Fruit fly (Drosophila melanogaster) whole organism, embryonic: ENCODE data around the gene CG44013.

Source experiments
- Adf1 ChIP-seq: fragments of 200-800 bp; sonication (Bioruptor generic); IDR thresholded peaks from 2 replicates; pipeline ENCODE4 v1.3.6; 2022; ENCODE audit warnings: missing biosample characterization, missing genetic modification characterization
- Atf-2 ChIP-seq: fragments of 200-800 bp; sonication (Bioruptor generic); optimal IDR thresholded peaks from 2 replicates; lab custom pipeline; 2016; ENCODE audit warnings: missing biosample characterization, missing genetic modification characterization
- Atf6 ChIP-seq: fragments of 200-800 bp; sonication (Bioruptor generic); IDR thresholded peaks from 2 replicates; pipeline ENCODE4 v1.3.6; 2022; ENCODE audit warnings: missing biosample characterization, missing genetic modification characterization
- CG10274 ChIP-seq: fragments of 200-800 bp; sonication (Bioruptor generic); optimal IDR thresholded peaks from 3 replicates; lab custom pipeline; 2017; ENCODE audit warnings: missing biosample characterization, mild to moderate bottlenecking, missing genetic modification characterization
- CG11504 ChIP-seq: fragments of 200-800 bp; sonication (Bioruptor generic); optimal IDR thresholded peaks from 3 replicates; lab custom pipeline; 2019; ENCODE audit warnings: missing biosample characterization, mild to moderate bottlenecking, missing genetic modification characterization, moderate library complexity
- CG17568 ChIP-seq: fragments of 200-800 bp; sonication (Bioruptor generic); optimal IDR thresholded peaks from 2 replicates; lab custom pipeline; 2018; ENCODE audit warnings: missing biosample characterization, mild to moderate bottlenecking, missing genetic modification characterization, moderate library complexity
- CG18599 ChIP-seq: fragments of 200-800 bp; sonication (Bioruptor generic); optimal IDR thresholded peaks from 3 replicates; lab custom pipeline; 2017; ENCODE audit warnings: missing biosample characterization, missing genetic modification characterization, mild to moderate bottlenecking, moderate library complexity, missing genetic modification reagents
- CG2678 ChIP-seq: fragments of 200-800 bp; sonication (Bioruptor generic); optimal IDR thresholded peaks from 3 replicates; lab custom pipeline; 2019; ENCODE audit warnings: missing biosample characterization, mild to moderate bottlenecking, missing genetic modification characterization, moderate library complexity
- CG31224 ChIP-seq: fragments of 200-800 bp; sonication (Bioruptor generic); IDR thresholded peaks from 2 replicates; pipeline ENCODE4 v1.3.6; 2022; ENCODE audit warnings: missing biosample characterization, missing genetic modification characterization
- CG32532 ChIP-seq: fragments of 200-800 bp; sonication (Bioruptor generic); IDR thresholded peaks from 2 replicates; pipeline ENCODE4 v1.3.6; 2022; ENCODE audit warnings: missing biosample characterization, missing genetic modification characterization
- CG3726 ChIP-seq: fragments of 200-800 bp; sonication (Bioruptor generic); IDR thresholded peaks from 3 replicates; pipeline ENCODE4, ENCODE4 v1.3.6; 2022; ENCODE audit warnings: missing biosample characterization, missing genetic modification characterization
- CG4282 ChIP-seq: fragments of 200-800 bp; sonication (Bioruptor generic); optimal IDR thresholded peaks from 2 replicates; lab custom pipeline; 2016; ENCODE audit warnings: missing biosample characterization, missing genetic modification characterization
- CG6765 ChIP-seq: fragments of 200-800 bp; sonication (Bioruptor generic); optimal IDR thresholded peaks from 3 replicates; lab custom pipeline; 2017; ENCODE audit warnings: missing biosample characterization, mild to moderate bottlenecking, missing genetic modification characterization
- CG7556 ChIP-seq: fragments of 200-800 bp; sonication (Bioruptor generic); optimal IDR thresholded peaks from 2 replicates; lab custom pipeline; 2017; ENCODE audit warnings: missing biosample characterization, mild to moderate bottlenecking, missing genetic modification characterization
- CG7839 ChIP-seq: fragments of 200-800 bp; sonication (Bioruptor generic); optimal IDR thresholded peaks from 3 replicates; lab custom pipeline; 2018; ENCODE audit warnings: missing biosample characterization, mild to moderate bottlenecking, missing genetic modification characterization, moderate library complexity
- CG9437 ChIP-seq: fragments of 200-800 bp; sonication (Bioruptor generic); optimal IDR thresholded peaks from 2 replicates; lab custom pipeline; 2018; ENCODE audit warnings: missing biosample characterization, mild to moderate bottlenecking, missing genetic modification characterization
- CG9932 ChIP-seq: fragments of 200-800 bp; sonication (Bioruptor generic); IDR thresholded peaks from 2 replicates; pipeline ENCODE4 v1.3.6; 2022; ENCODE audit warnings: missing biosample characterization, missing genetic modification characterization
- CoRest ChIP-seq: fragments of 200-800 bp; sonication (Bioruptor generic); optimal IDR thresholded peaks from 3 replicates; lab custom pipeline; 2018; ENCODE audit warnings: missing biosample characterization, mild to moderate bottlenecking, missing genetic modification characterization, moderate library complexity
- D19B ChIP-seq: fragments of 200-800 bp; sonication (Bioruptor generic); optimal IDR thresholded peaks from 2 replicates; lab custom pipeline; 2017; ENCODE audit warnings: missing biosample characterization, mild to moderate bottlenecking, missing genetic modification characterization
- Dll ChIP-seq: fragments of 200-800 bp; sonication (Bioruptor generic); IDR thresholded peaks from 4 replicates; pipeline ENCODE4 v1.3.6; 2022; ENCODE audit warnings: missing biosample characterization, missing genetic modification characterization; ENCODE audit not compliant: partially characterized antibody
- Drgx ChIP-seq: fragments of 200-800 bp; sonication (Bioruptor generic); IDR thresholded peaks from 2 replicates; pipeline ENCODE4 v1.3.6; 2022; ENCODE audit warnings: missing biosample characterization, missing genetic modification characterization
- E2f2 ChIP-seq: fragments of 200-800 bp; sonication (Bioruptor generic); IDR thresholded peaks from 2 replicates; pipeline ENCODE4 v1.3.6; 2022; ENCODE audit warnings: missing biosample characterization, missing genetic modification characterization
- HLH3B ChIP-seq: fragments of 200-800 bp; sonication (Bioruptor generic); IDR thresholded peaks from 2 replicates; pipeline ENCODE4 v1.3.6; 2022; ENCODE audit warnings: missing biosample characterization, missing genetic modification characterization
- Hmr ChIP-seq: fragments of 200-800 bp; sonication (Bioruptor generic); optimal IDR thresholded peaks from 3 replicates; lab custom pipeline; 2017; ENCODE audit warnings: mild to moderate bottlenecking, missing biosample characterization, missing genetic modification reagents, missing genetic modification characterization
- MESR4 ChIP-seq: fragments of 200-800 bp; sonication (Bioruptor generic); optimal IDR thresholded peaks from 2 replicates; lab custom pipeline; 2018; ENCODE audit warnings: missing biosample characterization, mild to moderate bottlenecking, missing genetic modification characterization, moderate library complexity
- Max ChIP-seq: fragments of 200-800 bp; sonication (Bioruptor generic); optimal IDR thresholded peaks from 2 replicates; lab custom pipeline; 2016; ENCODE audit warnings: missing biosample characterization, mild to moderate bottlenecking, missing genetic modification characterization
- PHDP ChIP-seq: fragments of 200-800 bp; sonication (Bioruptor generic); optimal IDR thresholded peaks from 3 replicates; lab custom pipeline; 2018; ENCODE audit warnings: missing biosample characterization, mild to moderate bottlenecking, missing genetic modification characterization, moderate library complexity
- Pdp1 ChIP-seq, 2 experiments: fragments of 200-800 bp; sonication (Bioruptor generic); optimal IDR thresholded peaks; 3 replicates each; lab custom pipeline; 2016; ENCODE audit warnings: missing biosample characterization in 2 of 2, missing genetic modification characterization in 2 of 2, mild to moderate bottlenecking in 1 of 2, moderate library complexity in 1 of 2
- Taf1 ChIP-seq: fragments of 200-800 bp; sonication (Bioruptor generic); IDR thresholded peaks from 2 replicates; pipeline ENCODE4 v1.3.6; 2022; ENCODE audit warnings: missing biosample characterization, missing genetic modification characterization
- Trl ChIP-seq, 3 experiments: fragments of >200 bp in 2 of 3; fragments of 200-800 bp in 1 of 3; sonication (Bioruptor generic) in 1 of 3; optimal IDR thresholded peaks; 2 replicates in 1 of 3; 3 replicates in 2 of 3; lab custom pipeline; 2016 to 2017; ENCODE audit warnings: missing biosample characterization in 1 of 3, missing genetic modification characterization in 1 of 3
- Usf ChIP-seq: fragments of 200-800 bp; sonication (Bioruptor generic); optimal IDR thresholded peaks from 2 replicates; lab custom pipeline; 2017; ENCODE audit warnings: missing genotype, missing biosample characterization, missing genetic modification characterization
- bcd ChIP-seq: fragments of 200-800 bp; sonication (Bioruptor generic); optimal IDR thresholded peaks from 2 replicates; lab custom pipeline; 2017; ENCODE audit warnings: missing biosample characterization, mild to moderate bottlenecking, missing genetic modification characterization
- dm ChIP-seq: fragments of 200-800 bp; sonication (Bioruptor generic); optimal IDR thresholded peaks from 3 replicates; lab custom pipeline; 2016; ENCODE audit warnings: missing biosample characterization, missing genetic modification characterization
- gsb ChIP-seq: fragments of 200-800 bp; sonication (Bioruptor generic); IDR thresholded peaks from 2 replicates; pipeline ENCODE4 v1.3.6; 2022; ENCODE audit warnings: missing biosample characterization, missing genetic modification characterization
- hbn ChIP-seq: fragments of 200-800 bp; sonication (Bioruptor generic); IDR thresholded peaks from 2 replicates; pipeline ENCODE4 v1.3.6; 2022; ENCODE audit warnings: missing biosample characterization, missing genetic modification characterization; ENCODE audit not compliant: partially characterized antibody
- maf-S ChIP-seq: fragments of 200-800 bp; sonication (Bioruptor generic); optimal IDR thresholded peaks from 2 replicates; lab custom pipeline; 2016; ENCODE audit warnings: missing biosample characterization, missing genetic modification characterization
- nmo ChIP-seq: fragments of 200-800 bp; sonication (Bioruptor generic); optimal IDR thresholded peaks from 2 replicates; lab custom pipeline; 2018; ENCODE audit warnings: missing biosample characterization, mild to moderate bottlenecking, missing genetic modification characterization, moderate library complexity
- otp ChIP-seq: fragments of 200-800 bp; sonication (Bioruptor generic); IDR thresholded peaks from 3 replicates; pipeline ENCODE4, ENCODE4 v1.3.6; 2022; ENCODE audit warnings: missing biosample characterization, missing genetic modification characterization
- rib ChIP-seq: fragments of 200-800 bp; sonication (Bioruptor generic); IDR thresholded peaks from 2 replicates; pipeline ENCODE4 v1.3.6; 2022; ENCODE audit warnings: missing biosample characterization, missing genetic modification characterization
- sd ChIP-seq: fragments of 200-800 bp; sonication (Bioruptor generic); optimal IDR thresholded peaks from 3 replicates; lab custom pipeline; 2018; ENCODE audit warnings: missing biosample characterization, mild to moderate bottlenecking, missing genetic modification characterization, moderate library complexity
- slbo ChIP-seq: fragments of 200-800 bp; sonication (Bioruptor generic); IDR thresholded peaks from 2 replicates; pipeline ENCODE4 v1.3.6; 2022; ENCODE audit warnings: missing biosample characterization, missing genetic modification characterization
- sob ChIP-seq: fragments of 200-800 bp; sonication (Bioruptor generic); IDR thresholded peaks from 2 replicates; pipeline ENCODE4 v1.3.6; 2022; ENCODE audit warnings: missing biosample characterization, missing genetic modification characterization
- sr ChIP-seq: fragments of 200-800 bp; sonication (Bioruptor generic); IDR thresholded peaks from 3 replicates; pipeline ENCODE4 v1.3.6; 2022; ENCODE audit warnings: missing biosample characterization, missing genetic modification characterization
- tap ChIP-seq: fragments of 200-800 bp; optimal IDR thresholded peaks from 3 replicates; lab custom pipeline; 2019; ENCODE audit warnings: missing biosample characterization, mild to moderate bottlenecking, missing genetic modification characterization, moderate library complexity
- toy ChIP-seq: fragments of 200-800 bp; sonication (Bioruptor generic); IDR thresholded peaks from 2 replicates; pipeline ENCODE4 v1.3.6; 2022; ENCODE audit warnings: missing biosample characterization, missing genetic modification characterization
- wor ChIP-seq: fragments of 200-800 bp; sonication (Bioruptor generic); IDR thresholded peaks from 2 replicates; pipeline ENCODE4 v1.3.6; 2022; ENCODE audit warnings: missing biosample characterization, missing genetic modification characterization
- z ChIP-seq: fragments of 200-800 bp; sonication (Bioruptor generic); IDR thresholded peaks from 3 replicates; pipeline ENCODE4 v1.3.6; 2022; ENCODE audit warnings: missing biosample characterization, missing genetic modification characterization
- zen2 ChIP-seq: fragments of 200-800 bp; sonication (Bioruptor generic); IDR thresholded peaks from 3 replicates; pipeline ENCODE4 v1.3.6; 2022; ENCODE audit warnings: missing biosample characterization, missing genetic modification characterization; ENCODE audit not compliant: partially characterized antibody
- zf30C ChIP-seq: fragments of 200-800 bp; sonication (Bioruptor generic); optimal IDR thresholded peaks from 3 replicates; lab custom pipeline; 2018; ENCODE audit warnings: missing biosample characterization, mild to moderate bottlenecking, missing genetic modification characterization

The CG44013 gene

dm6 chr3R:15547827-15548517 lies 38.3 kb upstream of the CG44013 start, which contains the start of gene AOX3 (continued):
- TF ChIP-seq MESR4 (GFP tag; lab: Kevin White, UChicago): no peak
- peak; percentile 76 for TF ChIP-seq Usf
- TF ChIP-seq CG6765 (GFP tag; lab: Kevin White, UChicago): peak; percentile 9
- no peak for TF ChIP-seq zen2 (GFP tag; lab: Robert Waterston, UW)
- TF ChIP-seq otp (GFP tag; lab: Robert Waterston, UW): no peak
- peak; percentile 38 for TF ChIP-seq D19B (GFP tag; lab: Kevin White, UChicago)
- no peak for TF ChIP-seq Adf1 (GFP tag; lab: Robert Waterston, UW)
- no peak for TF ChIP-seq dm (GFP tag; lab: Kevin White, UChicago)
- TF ChIP-seq Atf6: peak; percentile 10; the same call in 1 of the 2 replicates
- TF ChIP-seq Trl (optimal IDR thresholded peaks at IDR 0.05; lab: Kevin White, UChicago): peak; percentile 5 to 42
- TF ChIP-seq Trl (GFP tag; optimal IDR thresholded peaks at IDR 0.05; lab: Kevin White, UChicago): no peak
- TF ChIP-seq bcd: peak; percentile 39
- TF ChIP-seq CG10274 (GFP tag; lab: Kevin White, UChicago): peak; percentile 90
- peak; percentile 61 for TF ChIP-seq CG9932 (GFP tag; lab: Robert Waterston, UW)
- TF ChIP-seq Pdp1 (GFP tag; optimal IDR thresholded peaks at IDR 0.05; lab: Kevin White, UChicago): peak; percentile 12 to 84
- TF ChIP-seq HLH3B (GFP tag; lab: Robert Waterston, UW): no peak
- TF ChIP-seq sob (GFP tag; lab: Robert Waterston, UW): peak; percentile 47; the same call in 1 of the 2 replicates
- peak; percentile 35 for TF ChIP-seq CoRest (tag; lab: Kevin White, UChicago)
- TF ChIP-seq CG32532: peak; percentile 52; the same call in 1 of the 2 replicates
- peak; percentile 59 for TF ChIP-seq Hmr (GFP tag; lab: Kevin White, UChicago)
- TF ChIP-seq wor (GFP tag; lab: Robert Waterston, UW): no peak
- TF ChIP-seq tap: no peak
- no peak for TF ChIP-seq CG17568 (GFP tag; lab: Kevin White, UChicago)
- no peak for TF ChIP-seq CG9437 (GFP tag; lab: Kevin White, UChicago)
- TF ChIP-seq CG18599 (GFP tag; lab: Kevin White, UChicago): peak; percentile 35
- TF ChIP-seq Atf-2 (GFP tag; lab: Kevin White, UChicago): no peak
- TF ChIP-seq toy (GFP tag; lab: Robert Waterston, UW): no peak
- peak; percentile 14 for TF ChIP-seq CG11504 (tag; lab: Kevin White, UChicago)
- no peak for TF ChIP-seq maf-S
- TF ChIP-seq Max: peak; percentile 21
- TF ChIP-seq CG3726 (GFP tag; lab: Robert Waterston, UW): no peak
- peak; percentile 45 for TF ChIP-seq zf30C (GFP tag; lab: Kevin White, UChicago)
- 0 out of 2 replicates have a peak, but pooled peaks have one; percentile 21 for TF ChIP-seq rib (GFP tag; lab: Robert Waterston, UW)
- TF ChIP-seq gsb: no peak
- peak; percentile 6 for TF ChIP-seq nmo (GFP tag; lab: Kevin White, UChicago)
- no peak for TF ChIP-seq hbn (GFP tag; lab: Robert Waterston, UW)
- TF ChIP-seq PHDP: peak; percentile 29
- peak; percentile 68 for TF ChIP-seq slbo (GFP tag; lab: Robert Waterston, UW)
- no peak for TF ChIP-seq z
- no peak for TF ChIP-seq CG7556 (GFP tag; lab: Kevin White, UChicago)
- peak; percentile 39 for TF ChIP-seq CG2678
- peak; percentile 8; the same call in 1 of the 2 replicates for TF ChIP-seq Taf1
- no peak for TF ChIP-seq E2f2 (GFP tag; lab: Robert Waterston, UW)
- TF ChIP-seq sr: no peak
- peak; percentile 85 for TF ChIP-seq sd (tag; lab: Kevin White, UChicago)
- peak; percentile 57 for TF ChIP-seq Drgx (GFP tag; lab: Robert Waterston, UW)
- no peak for TF ChIP-seq CG4282 (GFP tag; lab: Kevin White, UChicago)
- peak; percentile 33; the same call in 1 of the 2 replicates for TF ChIP-seq CG31224 (GFP tag; lab: Robert Waterston, UW)
- no peak for TF ChIP-seq Dll
- TF ChIP-seq CG7839 (tag; lab: Kevin White, UChicago): peak; percentile 39
